Worm (Caenorhabditis elegans): ENCODE data around the gene efl-2.

ce11 chrII:13412335-13412734 lies 6.4 kb downstream of the efl-2 start, which contains the start of gene Y48C3A.18:
- no peak for TF ChIP-seq him-1 (tag; optimal IDR thresholded peaks at IDR 0.05)
- no peak for TF ChIP-seq dao-5 (tag; optimal IDR thresholded peaks at IDR 0.05)
- no peak for TF ChIP-seq W03F9.2 (tag; optimal IDR thresholded peaks at IDR 0.05)

Data from whole organism, L4/young adult.